Fruit fly (Drosophila melanogaster) whole organism, embryonic: ENCODE results near the gene CG16903.

ENCODE experiments used
- Adf1 ChIP-seq: fragments of 200-800 bp; sonication (Bioruptor generic); IDR thresholded peaks from 2 replicates; pipeline ENCODE4 v1.3.6; 2022; ENCODE audit warnings: missing biosample characterization, missing genetic modification characterization
- Awh ChIP-seq: fragments of 200-800 bp; sonication (Bioruptor generic); IDR thresholded peaks from 2 replicates; pipeline ENCODE4, ENCODE4 v1.3.6; 2022; ENCODE audit warnings: missing biosample characterization, missing genetic modification characterization
- CG10462 ChIP-seq: fragments of 200-800 bp; sonication (Bioruptor generic); optimal IDR thresholded peaks from 2 replicates; lab custom pipeline; 2016; ENCODE audit warnings: missing biosample characterization, missing genetic modification characterization
- CG11093 ChIP-seq: fragments of 200-800 bp; sonication (Bioruptor generic); IDR thresholded peaks from 3 replicates; pipeline ENCODE4 v1.3.6; 2022; ENCODE audit warnings: missing biosample characterization, missing genetic modification characterization
- CG11560 ChIP-seq: fragments of 200-800 bp; sonication (Bioruptor generic); IDR thresholded peaks from 3 replicates; pipeline ENCODE4 v1.3.6; 2022; ENCODE audit warnings: missing biosample characterization, missing genetic modification characterization
- CG1233 ChIP-seq: fragments of 200-800 bp; sonication (Bioruptor generic); optimal IDR thresholded peaks from 4 replicates; lab custom pipeline; 2018; ENCODE audit warnings: missing biosample characterization, mild to moderate bottlenecking, missing genetic modification characterization
- CG14667 ChIP-seq: fragments of 200-800 bp; sonication (Bioruptor generic); IDR thresholded peaks from 2 replicates; pipeline ENCODE4 v1.3.6; 2022; ENCODE audit warnings: missing biosample characterization, missing genetic modification characterization
- CG15479 ChIP-seq: fragments of 200-800 bp; sonication (Bioruptor generic); optimal IDR thresholded peaks from 3 replicates; lab custom pipeline; 2019; ENCODE audit warnings: missing biosample characterization, mild to moderate bottlenecking, missing genetic modification characterization, moderate library complexity
- CG16863 ChIP-seq: fragments of 200-800 bp; sonication (Bioruptor generic); optimal IDR thresholded peaks from 3 replicates; lab custom pipeline; 2016; ENCODE audit warnings: missing biosample characterization, missing genetic modification characterization
- CG2678 ChIP-seq: fragments of 200-800 bp; sonication (Bioruptor generic); optimal IDR thresholded peaks from 3 replicates; lab custom pipeline; 2019; ENCODE audit warnings: missing biosample characterization, mild to moderate bottlenecking, missing genetic modification characterization, moderate library complexity
- CG2889 ChIP-seq: fragments of 200-800 bp; sonication (Bioruptor generic); IDR thresholded peaks from 3 replicates; pipeline ENCODE4 v1.3.6; 2022; ENCODE audit warnings: missing biosample characterization, missing genetic modification characterization
- CG34376 ChIP-seq: fragments of 200-800 bp; sonication (Bioruptor generic); optimal IDR thresholded peaks from 2 replicates; lab custom pipeline; 2018; ENCODE audit warnings: missing biosample characterization, mild to moderate bottlenecking, missing genetic modification characterization
- CG7357 ChIP-seq: fragments of 200-800 bp; sonication (Bioruptor generic); IDR thresholded peaks from 3 replicates; pipeline ENCODE4 v1.3.6; 2022; ENCODE audit warnings: missing biosample characterization, missing genetic modification characterization
- CG8924 ChIP-seq: fragments of 200-800 bp; optimal IDR thresholded peaks from 3 replicates; lab custom pipeline; 2019; ENCODE audit warnings: missing biosample characterization, mild to moderate bottlenecking, missing genetic modification characterization, moderate library complexity
- Chrac-16 ChIP-seq: fragments of 200-800 bp; sonication (Bioruptor generic); optimal IDR thresholded peaks from 3 replicates; lab custom pipeline; 2016; ENCODE audit warnings: missing biosample characterization, missing genetic modification characterization
- CkIIα-i1 ChIP-seq: fragments of 200-800 bp; sonication (Bioruptor generic); IDR thresholded peaks from 2 replicates; pipeline ENCODE4 v1.3.6; 2022; ENCODE audit warnings: missing biosample characterization, missing genetic modification characterization
- CoRest ChIP-seq: fragments of 200-800 bp; sonication (Bioruptor generic); optimal IDR thresholded peaks from 3 replicates; lab custom pipeline; 2018; ENCODE audit warnings: missing biosample characterization, mild to moderate bottlenecking, missing genetic modification characterization, moderate library complexity
- CrebB ChIP-seq: fragments of 200-800 bp; sonication (Bioruptor generic); optimal IDR thresholded peaks from 3 replicates; lab custom pipeline; 2018; ENCODE audit warnings: missing biosample characterization, mild to moderate bottlenecking, missing genetic modification characterization
- Dbx ChIP-seq: fragments of 200-800 bp; sonication (Bioruptor generic); IDR thresholded peaks from 3 replicates; pipeline ENCODE4 v1.3.6; 2022; ENCODE audit warnings: missing biosample characterization, missing genetic modification characterization
- Dfd ChIP-seq, 2 experiments: fragments of >200 bp; optimal IDR thresholded peaks; 2 replicates each; lab custom pipeline; 2017; ENCODE audit warnings: missing biosample characterization in 2 of 2, missing genetic modification characterization in 2 of 2
- Dref ChIP-seq: fragments of 200-800 bp; sonication (Bioruptor generic); IDR thresholded peaks from 2 replicates; pipeline ENCODE4 v1.3.6; 2022; ENCODE audit warnings: missing biosample characterization, missing genetic modification characterization
- Hsf ChIP-seq: fragments of 200-800 bp; sonication (Bioruptor generic); optimal IDR thresholded peaks from 3 replicates; lab custom pipeline; 2016; ENCODE audit warnings: missing biosample characterization, missing genetic modification characterization
- MESR4 ChIP-seq: fragments of 200-800 bp; sonication (Bioruptor generic); optimal IDR thresholded peaks from 2 replicates; lab custom pipeline; 2018; ENCODE audit warnings: missing biosample characterization, mild to moderate bottlenecking, missing genetic modification characterization, moderate library complexity
- MTF-1 ChIP-seq: fragments of 200-800 bp; sonication (Bioruptor generic); optimal IDR thresholded peaks from 2 replicates; lab custom pipeline; 2018; ENCODE audit warnings: missing biosample characterization, mild to moderate bottlenecking, missing genetic modification characterization, borderline replicate concordance
- Ptx1 ChIP-seq: fragments of 200-800 bp; sonication (Bioruptor generic); IDR thresholded peaks from 2 replicates; pipeline ENCODE4 v1.3.6; 2022; ENCODE audit warnings: missing biosample characterization, missing genetic modification characterization
- ap ChIP-seq: fragments of 200-800 bp; sonication (Bioruptor generic); IDR thresholded peaks from 2 replicates; pipeline ENCODE4 v1.3.6; 2022; ENCODE audit warnings: missing biosample characterization, missing genetic modification characterization
- chn ChIP-seq: fragments of 200-800 bp; sonication (Bioruptor generic); optimal IDR thresholded peaks from 2 replicates; lab custom pipeline; 2016; ENCODE audit warnings: missing biosample characterization, missing genetic modification characterization
- dimm ChIP-seq: fragments of 200-800 bp; sonication (Bioruptor generic); IDR thresholded peaks from 2 replicates; pipeline ENCODE4 v1.3.6; 2022; ENCODE audit warnings: missing biosample characterization, missing genetic modification characterization
- emc ChIP-seq: fragments of 200-800 bp; sonication (Bioruptor generic); optimal IDR thresholded peaks from 2 replicates; lab custom pipeline; 2016; ENCODE audit warnings: missing biosample characterization, missing genetic modification characterization
- gce ChIP-seq: fragments of 200-800 bp; sonication (Bioruptor generic); IDR thresholded peaks from 3 replicates; pipeline ENCODE4 v1.3.6; 2022; ENCODE audit warnings: missing biosample characterization, missing genetic modification characterization
- grau ChIP-seq: fragments of 200-800 bp; optimal IDR thresholded peaks from 3 replicates; lab custom pipeline; 2019; ENCODE audit warnings: missing biosample characterization, mild to moderate bottlenecking, missing genetic modification characterization, moderate library complexity
- grn ChIP-seq: fragments of 200-800 bp; sonication (Bioruptor generic); optimal IDR thresholded peaks from 3 replicates; lab custom pipeline; 2017; ENCODE audit warnings: missing biosample characterization, missing genetic modification characterization
- gsb ChIP-seq: fragments of 200-800 bp; sonication (Bioruptor generic); IDR thresholded peaks from 2 replicates; pipeline ENCODE4 v1.3.6; 2022; ENCODE audit warnings: missing biosample characterization, missing genetic modification characterization
- gsb-n ChIP-seq: fragments of 200-800 bp; sonication (Bioruptor generic); optimal IDR thresholded peaks from 3 replicates; lab custom pipeline; 2018; ENCODE audit warnings: missing biosample characterization, mild to moderate bottlenecking, missing genetic modification characterization
- hbn ChIP-seq: fragments of 200-800 bp; sonication (Bioruptor generic); IDR thresholded peaks from 2 replicates; pipeline ENCODE4 v1.3.6; 2022; ENCODE audit warnings: missing biosample characterization, missing genetic modification characterization; ENCODE audit not compliant: partially characterized antibody
- kah ChIP-seq: fragments of 200-800 bp; sonication (Bioruptor generic); optimal IDR thresholded peaks from 2 replicates; lab custom pipeline; 2018; ENCODE audit warnings: missing biosample characterization, mild to moderate bottlenecking, missing genetic modification characterization
- klu ChIP-seq: fragments of 200-800 bp; sonication (Bioruptor generic); IDR thresholded peaks from 2 replicates; pipeline ENCODE4 v1.3.6; 2022; ENCODE audit warnings: missing biosample characterization, missing genetic modification characterization
- lmd ChIP-seq: fragments of 200-800 bp; sonication (Bioruptor generic); IDR thresholded peaks from 2 replicates; pipeline ENCODE4 v1.3.6; 2022; ENCODE audit warnings: missing biosample characterization, missing genetic modification characterization
- org-1 ChIP-seq: fragments of 200-800 bp; sonication (Bioruptor generic); optimal IDR thresholded peaks from 2 replicates; lab custom pipeline; 2017; ENCODE audit warnings: missing biosample characterization, missing genetic modification characterization
- pan ChIP-seq, 4 experiments: fragments of >200 bp in 3 of 4; fragments of 200-800 bp in 1 of 4; sonication (Bioruptor generic) in 1 of 4; optimal IDR thresholded peaks in 3 of 4; IDR thresholded peaks in 1 of 4; 2 replicates each; pipeline versions ENCODE4 v1.3.6 to Lab custom; 2017 to 2022; ENCODE audit warnings: missing biosample characterization in 2 of 4, missing genetic modification characterization in 2 of 4, mixed read lengths in 1 of 4
- prd ChIP-seq, 3 experiments: fragments of >200 bp in 2 of 3; fragments of 200-800 bp in 1 of 3; sonication (Bioruptor generic) in 1 of 3; optimal IDR thresholded peaks in 2 of 3; IDR thresholded peaks in 1 of 3; 2 replicates in 2 of 3; 3 replicates in 1 of 3; pipeline versions ENCODE4 v1.3.6 to Lab custom; 2017 to 2022; ENCODE audit warnings: missing biosample characterization in 1 of 3, missing genetic modification characterization in 1 of 3
- ranshi ChIP-seq: fragments of 200-800 bp; sonication (Bioruptor generic); IDR thresholded peaks from 2 replicates; pipeline ENCODE4 v1.3.6; 2022; ENCODE audit warnings: missing biosample characterization, missing genetic modification characterization
- scrt ChIP-seq: fragments of 200-800 bp; sonication (Bioruptor generic); optimal IDR thresholded peaks from 2 replicates; lab custom pipeline; 2018; ENCODE audit warnings: missing biosample characterization, mild to moderate bottlenecking, missing genetic modification characterization, moderate library complexity
- shn ChIP-seq: fragments of 200-800 bp; sonication (Bioruptor generic); optimal IDR thresholded peaks from 3 replicates; lab custom pipeline; 2016; ENCODE audit warnings: missing biosample characterization, missing genetic modification characterization
- ttk ChIP-seq: fragments of 200-800 bp; sonication (Bioruptor generic); IDR thresholded peaks from 2 replicates; pipeline ENCODE4 v2.1.2; 2022; ENCODE audit warnings: missing biosample characterization, missing genetic modification characterization
- unpg ChIP-seq: fragments of 200-800 bp; sonication (Bioruptor generic); optimal IDR thresholded peaks from 3 replicates; lab custom pipeline; 2018; ENCODE audit warnings: missing biosample characterization, mild to moderate bottlenecking, missing genetic modification characterization, moderate library complexity
- vfl ChIP-seq: fragments of 200-800 bp; sonication (Bioruptor generic); optimal IDR thresholded peaks from 2 replicates; lab custom pipeline; 2016; ENCODE audit warnings: missing biosample characterization, missing genetic modification characterization
- zfh2 ChIP-seq: fragments of 200-800 bp; sonication (Bioruptor generic); optimal IDR thresholded peaks from 2 replicates; lab custom pipeline; 2016; ENCODE audit warnings: missing biosample characterization, missing genetic modification characterization

Gene CG16903

DNA sequence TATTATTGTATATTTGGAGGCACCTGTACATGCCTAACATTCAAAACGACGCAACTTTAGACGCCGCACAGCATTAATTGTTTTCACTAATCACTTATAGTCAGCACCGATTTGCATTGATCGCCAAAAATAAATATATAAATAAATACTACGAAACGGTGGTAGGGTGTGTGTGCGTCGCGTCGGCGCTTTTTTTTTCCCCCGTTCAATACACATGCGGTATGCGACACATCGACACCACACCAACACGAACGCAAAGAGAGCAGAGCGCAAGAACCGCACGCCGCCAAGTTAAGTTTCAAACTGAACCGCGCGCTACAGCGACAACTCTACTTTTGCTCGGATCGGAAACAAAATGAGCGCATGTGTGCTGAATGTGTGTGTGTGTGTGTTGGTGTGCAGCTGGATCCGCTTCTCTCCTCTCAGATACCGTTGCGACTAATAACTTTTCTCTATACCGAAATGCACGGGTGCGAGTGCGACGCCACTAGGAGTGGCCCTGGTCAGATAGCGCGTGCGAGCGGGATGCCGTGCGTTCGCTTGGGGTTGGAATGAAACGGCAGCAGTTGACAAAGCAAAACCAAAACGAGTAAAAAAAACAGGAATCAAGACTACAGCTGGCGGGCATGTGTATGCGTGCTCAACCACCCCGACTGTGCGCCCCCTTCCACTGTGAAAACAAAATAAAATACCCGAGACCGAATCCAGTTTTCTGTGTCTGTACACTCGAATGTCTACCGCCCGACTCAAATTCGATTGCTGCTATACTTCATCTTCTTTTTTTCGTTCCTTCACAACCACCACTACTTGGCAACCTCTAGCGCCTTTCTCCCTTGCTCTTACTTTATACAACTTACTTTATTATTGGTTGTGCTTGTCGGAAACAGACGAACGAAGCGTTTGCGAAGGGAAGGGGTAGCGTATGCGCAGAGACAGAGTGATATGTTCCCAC is 43.1 kb upstream of the CG16903 start, which contains the start of gene ph-d (continued):
- peak; percentile 69 for TF ChIP-seq CG15479
- TF ChIP-seq Adf1 (GFP tag; lab: Robert Waterston, UW), result peak; percentile 71
- peak; percentile 62 for TF ChIP-seq Chrac-16 (GFP tag; lab: Kevin White, UChicago)
- TF ChIP-seq CrebB (tag; lab: Kevin White, UChicago), result no peak
- peak; percentile 25; the same call in 1 of the 2 replicates for TF ChIP-seq CG14667 (GFP tag; lab: Robert Waterston, UW)
- TF ChIP-seq grn (GFP tag; lab: Kevin White, UChicago), result no peak
- TF ChIP-seq grau, result peak; percentile 42
- TF ChIP-seq dimm (GFP tag; lab: Robert Waterston, UW), result no peak
- no peak for TF ChIP-seq CkIIα-i1 (GFP tag; lab: Robert Waterston, UW)
- TF ChIP-seq CG2889 (GFP tag; lab: Robert Waterston, UW), result no peak
- no peak for TF ChIP-seq shn (GFP tag; lab: Kevin White, UChicago)
- peak; percentile 32; the same call in 1 of the 3 replicates for TF ChIP-seq Dbx
- TF ChIP-seq org-1 (GFP tag; lab: Kevin White, UChicago), result no peak
- no peak for TF ChIP-seq CG16863 (GFP tag; lab: Kevin White, UChicago)
- TF ChIP-seq CoRest (tag; lab: Kevin White, UChicago), result peak; percentile 22
- TF ChIP-seq hbn, result no peak
- TF ChIP-seq ttk, result peak; percentile 26
- peak; percentile 17 for TF ChIP-seq gsb-n (tag; lab: Kevin White, UChicago)
- TF ChIP-seq klu (GFP tag; lab: Robert Waterston, UW), result no peak
- TF ChIP-seq MTF-1 (GFP tag; lab: Kevin White, UChicago), result peak; percentile 70
- TF ChIP-seq CG8924 (tag; lab: Kevin White, UChicago), result peak; percentile 59
- TF ChIP-seq gsb (GFP tag; lab: Robert Waterston, UW), result no peak
- TF ChIP-seq CG34376 (GFP tag; lab: Kevin White, UChicago), result peak; percentile 81
- TF ChIP-seq unpg, result peak; percentile 54
- TF ChIP-seq Hsf (GFP tag; lab: Kevin White, UChicago), result peak; percentile 29
- no peak for TF ChIP-seq Dfd (GFP tag; optimal IDR thresholded peaks at IDR 0.05; lab: Kevin White, UChicago)
- no peak for TF ChIP-seq chn (GFP tag; lab: Kevin White, UChicago)
- TF ChIP-seq CG7357, result no peak
- peak; percentile 48 for TF ChIP-seq scrt (GFP tag; lab: Kevin White, UChicago)
- TF ChIP-seq CG1233 (GFP tag; lab: Kevin White, UChicago), result no peak
- peak; percentile 1 for TF ChIP-seq vfl (GFP tag; lab: Kevin White, UChicago)
- no peak for TF ChIP-seq Awh (GFP tag; lab: Robert Waterston, UW)
- peak; percentile 98 for TF ChIP-seq CG10462
- TF ChIP-seq CG11093 (GFP tag; lab: Robert Waterston, UW), result no peak
- TF ChIP-seq MESR4 (GFP tag; lab: Kevin White, UChicago), result peak; percentile 7
- TF ChIP-seq pan (optimal IDR thresholded peaks at IDR 0.05; lab: Kevin White, UChicago), result no peak
- TF ChIP-seq pan (GFP tag; optimal IDR thresholded peaks at IDR 0.05 in 1 of 2, IDR thresholded peaks at IDR 0.05 in 1 of 2), result peak in 1 of 2 experiments; percentile 35
- TF ChIP-seq zfh2, result no peak
- no peak for TF ChIP-seq kah (GFP tag; lab: Kevin White, UChicago)
- TF ChIP-seq ap (GFP tag; lab: Robert Waterston, UW), result no peak
- TF ChIP-seq ranshi (GFP tag; lab: Robert Waterston, UW), result no peak
- TF ChIP-seq CG11560 (tag; lab: Robert Waterston, UW), result no peak
- no peak for TF ChIP-seq prd (optimal IDR thresholded peaks at IDR 0.05; lab: Kevin White, UChicago)
- TF ChIP-seq prd (GFP tag; IDR thresholded peaks at IDR 0.05; lab: Robert Waterston, UW), result peak; percentile 46; the same call in 2 of the 3 replicates
- peak; percentile 59 for TF ChIP-seq Ptx1
- TF ChIP-seq lmd (GFP tag; lab: Robert Waterston, UW), result peak; percentile 46; the same call in 1 of the 2 replicates
- TF ChIP-seq CG2678 (tag; lab: Kevin White, UChicago), result peak; percentile 66
- TF ChIP-seq gce (GFP tag; lab: Robert Waterston, UW), result 0 out of 3 replicates have a peak, but pooled peaks have one; percentile 67
- no peak for TF ChIP-seq emc (GFP tag; lab: Kevin White, UChicago)
- no peak for TF ChIP-seq Dref
